In the genomic region with DNA sequence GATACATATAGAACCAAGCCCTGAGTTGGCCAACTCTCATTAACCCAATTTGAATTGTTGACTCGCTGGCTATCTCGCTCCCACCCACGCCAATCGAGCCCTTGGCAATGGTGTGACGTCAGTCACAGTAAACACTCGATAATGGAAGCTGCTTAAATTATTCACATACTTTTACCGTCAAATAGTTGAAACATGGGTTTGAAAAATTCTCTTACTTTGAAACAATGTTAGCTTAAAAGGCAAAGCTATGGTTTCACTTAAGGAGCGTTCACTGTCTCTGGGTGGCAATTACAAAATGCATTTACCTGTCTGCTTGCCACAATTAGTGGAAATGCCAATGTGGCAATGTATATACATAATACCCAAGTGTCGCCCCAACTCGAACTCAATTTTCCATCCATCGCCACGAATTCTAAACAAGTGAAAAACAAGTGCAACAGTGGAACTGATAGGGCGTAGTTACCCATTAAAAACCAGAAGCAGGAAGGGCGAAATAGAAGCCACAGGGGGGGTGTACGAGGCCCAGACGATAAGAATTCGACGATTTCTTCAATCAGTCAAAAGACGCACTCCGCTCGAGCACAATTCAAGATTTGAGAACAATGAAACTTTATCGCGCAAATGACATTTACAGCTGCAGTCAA, we compare ENCODE assay signal across 1 fruit fly cellular context.
A peak's percentile ranks its signal among the peaks of the same experiment; 100 is the strongest.
TF ChIP-seq lines count a peak whose summit lies in the region.

No protein-coding gene starts in this region.

TF ChIP-seq in whole organism, embryonic, 481 proteins besides CTCF, POLR2A, EP300 and RAD21 (continued from another document and continues in another):
- TF ChIP-seq Dek (tag; optimal IDR thresholded peaks at IDR 0.05; lab: Kevin White, UChicago), result peak; percentile 80
- peak; percentile 83 for TF ChIP-seq Xbp1 (GFP tag; optimal IDR thresholded peaks at IDR 0.05; lab: Kevin White, UChicago)
- TF ChIP-seq gcm (GFP tag; optimal IDR thresholded peaks at IDR 0.05; lab: Kevin White, UChicago), result peak; percentile 56
- peak; percentile 91 for TF ChIP-seq Rfx (GFP tag; IDR thresholded peaks at IDR 0.05; lab: Robert Waterston, UW)
- TF ChIP-seq CG8478 (optimal IDR thresholded peaks at IDR 0.05; lab: Kevin White, UChicago), result no peak
- no peak for TF ChIP-seq Dp (GFP tag; optimal IDR thresholded peaks at IDR 0.05; lab: Kevin White, UChicago)
- peak; percentile 86 for TF ChIP-seq CG32532 (GFP tag; IDR thresholded peaks at IDR 0.05; lab: Robert Waterston, UW)
- TF ChIP-seq Fer3 (tag; optimal IDR thresholded peaks at IDR 0.05; lab: Kevin White, UChicago), result peak; percentile 88
- peak; percentile 74 for TF ChIP-seq tin (GFP tag; optimal IDR thresholded peaks at IDR 0.05; lab: Kevin White, UChicago)
- TF ChIP-seq CG14667 (GFP tag; IDR thresholded peaks at IDR 0.05; lab: Robert Waterston, UW), result peak; percentile 85
- peak; percentile 92 for TF ChIP-seq CG15269 (tag; optimal IDR thresholded peaks at IDR 0.05; lab: Kevin White, UChicago)
- peak; percentile 68 for TF ChIP-seq gsb-n (tag; optimal IDR thresholded peaks at IDR 0.05; lab: Kevin White, UChicago)
- peak; percentile 69 for TF ChIP-seq Gsc (GFP tag; IDR thresholded peaks at IDR 0.05; lab: Robert Waterston, UW)
- peak; percentile 79 for TF ChIP-seq CG2889 (GFP tag; IDR thresholded peaks at IDR 0.05; lab: Robert Waterston, UW)
- TF ChIP-seq Blimp-1 (GFP tag; optimal IDR thresholded peaks at IDR 0.05; lab: Kevin White, UChicago), result peak; percentile 76
- peak; percentile 83 for TF ChIP-seq fu2 (GFP tag; optimal IDR thresholded peaks at IDR 0.05; lab: Kevin White, UChicago)
- peak; percentile 83 for TF ChIP-seq her (GFP tag; optimal IDR thresholded peaks at IDR 0.05; lab: Kevin White, UChicago)
- TF ChIP-seq Doc3 (GFP tag; IDR thresholded peaks at IDR 0.05; lab: Robert Waterston, UW; ENCODE audit: partially characterized antibody), result no peak
- TF ChIP-seq CG12744 (GFP tag; optimal IDR thresholded peaks at IDR 0.05; lab: Kevin White, UChicago), result peak; percentile 71
- peak; percentile 88 for TF ChIP-seq CG17328 (GFP tag; IDR thresholded peaks at IDR 0.05; lab: Robert Waterston, UW)
- TF ChIP-seq Mrtf (GFP tag; IDR thresholded peaks at IDR 0.05; lab: Robert Waterston, UW), result peak; percentile 89
- no peak for TF ChIP-seq ato (GFP tag; IDR thresholded peaks at IDR 0.05; lab: Robert Waterston, UW; ENCODE audit: partially characterized antibody)
- TF ChIP-seq abd-A (tag; optimal IDR thresholded peaks at IDR 0.05; lab: Kevin White, UChicago), result peak; percentile 33
- TF ChIP-seq trh (GFP tag; optimal IDR thresholded peaks at IDR 0.05; lab: Kevin White, UChicago), result peak; percentile 51
- TF ChIP-seq HHEX (GFP tag; optimal IDR thresholded peaks at IDR 0.05; lab: Kevin White, UChicago), result peak; percentile 78
- peak; percentile 72 for TF ChIP-seq NFAT (GFP tag; IDR thresholded peaks at IDR 0.05; lab: Robert Waterston, UW)
- peak; percentile 46 for TF ChIP-seq CG6254 (GFP tag; optimal IDR thresholded peaks at IDR 0.05; lab: Kevin White, UChicago)
- TF ChIP-seq bsh (GFP tag; optimal IDR thresholded peaks at IDR 0.05; lab: Kevin White, UChicago), result peak in 1 of 2 experiments; percentile 84
- TF ChIP-seq Dfd (GFP tag; optimal IDR thresholded peaks at IDR 0.05; lab: Kevin White, UChicago), result no peak
- peak; percentile 73 for TF ChIP-seq nmo (GFP tag; optimal IDR thresholded peaks at IDR 0.05; lab: Kevin White, UChicago)
- peak; percentile 84 for TF ChIP-seq ranshi (GFP tag; IDR thresholded peaks at IDR 0.05; lab: Robert Waterston, UW)
- TF ChIP-seq CG31441 (GFP tag; IDR thresholded peaks at IDR 0.05; lab: Robert Waterston, UW), result peak; percentile 74
- TF ChIP-seq Drgx (GFP tag; IDR thresholded peaks at IDR 0.05; lab: Robert Waterston, UW), result peak; percentile 70
- TF ChIP-seq Bgb (GFP tag; IDR thresholded peaks at IDR 0.05; lab: Robert Waterston, UW; ENCODE audit: partially characterized antibody), result no peak
- peak; percentile 66; the same call in 1 of the 2 replicates for TF ChIP-seq toy (GFP tag; IDR thresholded peaks at IDR 0.05; lab: Robert Waterston, UW)
- peak; percentile 75 for TF ChIP-seq fd64A (GFP tag; optimal IDR thresholded peaks at IDR 0.05; lab: Kevin White, UChicago)
- peak; percentile 90 for TF ChIP-seq CG13424 (tag; optimal IDR thresholded peaks at IDR 0.05; lab: Kevin White, UChicago)
- peak; percentile 66 for TF ChIP-seq oc (tag; optimal IDR thresholded peaks at IDR 0.05; lab: Kevin White, UChicago)
- TF ChIP-seq stc (GFP tag; IDR thresholded peaks at IDR 0.05; lab: Robert Waterston, UW), result peak; percentile 83
- peak; percentile 72 for TF ChIP-seq CG33213 (GFP tag; optimal IDR thresholded peaks at IDR 0.05; lab: Kevin White, UChicago)
- TF ChIP-seq sob (GFP tag; IDR thresholded peaks at IDR 0.05; lab: Robert Waterston, UW), result peak; percentile 85
- TF ChIP-seq CG6813 (GFP tag; optimal IDR thresholded peaks at IDR 0.05; lab: Kevin White, UChicago), result peak; percentile 81
- peak; percentile 88 for TF ChIP-seq CG12071 (GFP tag; optimal IDR thresholded peaks at IDR 0.05; lab: Kevin White, UChicago)
- peak; percentile 83 for TF ChIP-seq CrebB (tag; optimal IDR thresholded peaks at IDR 0.05; lab: Kevin White, UChicago)
- peak; percentile 55 for TF ChIP-seq dan (GFP tag; IDR thresholded peaks at IDR 0.05; lab: Robert Waterston, UW)
- TF ChIP-seq CG4820 (GFP tag; optimal IDR thresholded peaks at IDR 0.05; lab: Kevin White, UChicago), result peak; percentile 75
- no peak for TF ChIP-seq CG7963 (GFP tag; IDR thresholded peaks at IDR 0.05; lab: Robert Waterston, UW; ENCODE audit: partially characterized antibody)
- TF ChIP-seq maf-S (GFP tag; optimal IDR thresholded peaks at IDR 0.05; lab: Kevin White, UChicago), result peak; percentile 70
- TF ChIP-seq CG13123 (GFP tag; optimal IDR thresholded peaks at IDR 0.05; lab: Kevin White, UChicago), result peak; percentile 57
- peak; percentile 71 for TF ChIP-seq CG13894 (tag; optimal IDR thresholded peaks at IDR 0.05; lab: Kevin White, UChicago)
- no peak for TF ChIP-seq hkb (optimal IDR thresholded peaks at IDR 0.05; lab: Kevin White, UChicago)
- peak; percentile 87 for TF ChIP-seq hkb (GFP tag; IDR thresholded peaks at IDR 0.05; lab: Robert Waterston, UW)
- TF ChIP-seq jigr1 (GFP tag; IDR thresholded peaks at IDR 0.05; lab: Robert Waterston, UW), result peak; percentile 63; the same call in 2 of the 3 replicates
- TF ChIP-seq cwo (GFP tag; optimal IDR thresholded peaks at IDR 0.05; lab: Kevin White, UChicago), result peak; percentile 77
- TF ChIP-seq repo (GFP tag; optimal IDR thresholded peaks at IDR 0.05; lab: Kevin White, UChicago), result peak; percentile 83
- TF ChIP-seq CG12299 (tag; optimal IDR thresholded peaks at IDR 0.05; lab: Kevin White, UChicago), result peak; percentile 73
- TF ChIP-seq dm (GFP tag; optimal IDR thresholded peaks at IDR 0.05; lab: Kevin White, UChicago), result peak; percentile 59
- peak in 1 of 2 experiments; percentile 51 for TF ChIP-seq insv (GFP tag; optimal IDR thresholded peaks at IDR 0.05; lab: Kevin White, UChicago)
- no peak for TF ChIP-seq pan (optimal IDR thresholded peaks at IDR 0.05; lab: Kevin White, UChicago)
- peak in 1 of 2 experiments; percentile 91 for TF ChIP-seq pan (GFP tag; optimal IDR thresholded peaks at IDR 0.05 in 1 of 2, IDR thresholded peaks at IDR 0.05 in 1 of 2)
- TF ChIP-seq Trl (optimal IDR thresholded peaks at IDR 0.05; lab: Kevin White, UChicago), result no peak
- TF ChIP-seq Trl (GFP tag; optimal IDR thresholded peaks at IDR 0.05; lab: Kevin White, UChicago), result peak; percentile 83
- peak; percentile 26 for TF ChIP-seq ftz-f1 (GFP tag; optimal IDR thresholded peaks at IDR 0.05; lab: Kevin White, UChicago)
- peak; percentile 81 for TF ChIP-seq CG8089 (GFP tag; optimal IDR thresholded peaks at IDR 0.05; lab: Kevin White, UChicago)
- peak; percentile 84 for TF ChIP-seq odd (GFP tag; optimal IDR thresholded peaks at IDR 0.05; lab: Kevin White, UChicago)
- TF ChIP-seq CG15601 (tag; optimal IDR thresholded peaks at IDR 0.05; lab: Kevin White, UChicago), result peak; percentile 50
- TF ChIP-seq GATAe (GFP tag; conservative IDR thresholded peaks at IDR 0.05; lab: Robert Waterston, UW), result peak; percentile 43; the same call in 1 of the 2 replicates
- TF ChIP-seq CG4328 (GFP tag; optimal IDR thresholded peaks at IDR 0.05; lab: Kevin White, UChicago), result peak; percentile 77
- peak; percentile 42; the same call in 1 of the 3 replicates for TF ChIP-seq sr (GFP tag; IDR thresholded peaks at IDR 0.05; lab: Robert Waterston, UW)
- peak; percentile 24 for TF ChIP-seq CG15479 (GFP tag; optimal IDR thresholded peaks at IDR 0.05; lab: Kevin White, UChicago)
- TF ChIP-seq nom (GFP tag; optimal IDR thresholded peaks at IDR 0.05; lab: Kevin White, UChicago), result no peak
- peak; percentile 82 for TF ChIP-seq CG1647 (GFP tag; optimal IDR thresholded peaks at IDR 0.05; lab: Kevin White, UChicago)
- peak; percentile 63 for TF ChIP-seq CG31224 (GFP tag; IDR thresholded peaks at IDR 0.05; lab: Robert Waterston, UW)
- peak; percentile 88 for TF ChIP-seq lmd (GFP tag; IDR thresholded peaks at IDR 0.05; lab: Robert Waterston, UW)
- no peak for TF ChIP-seq stwl (tag; optimal IDR thresholded peaks at IDR 0.05; lab: Kevin White, UChicago)
- TF ChIP-seq CG12659 (GFP tag; optimal IDR thresholded peaks at IDR 0.05; lab: Kevin White, UChicago), result peak; percentile 86
- TF ChIP-seq CG3281 (GFP tag; optimal IDR thresholded peaks at IDR 0.05; lab: Kevin White, UChicago), result peak; percentile 85
- peak; percentile 54 for TF ChIP-seq CG18476 (GFP tag; optimal IDR thresholded peaks at IDR 0.05; lab: Kevin White, UChicago)
- peak; percentile 81 for TF ChIP-seq crol (GFP tag; IDR thresholded peaks at IDR 0.05; lab: Robert Waterston, UW)
- peak; percentile 60 for TF ChIP-seq CG15011 (GFP tag; optimal IDR thresholded peaks at IDR 0.05; lab: Kevin White, UChicago)
- peak; percentile 71 for TF ChIP-seq chn (GFP tag; optimal IDR thresholded peaks at IDR 0.05; lab: Kevin White, UChicago)
- TF ChIP-seq Usf (GFP tag; optimal IDR thresholded peaks at IDR 0.05; lab: Kevin White, UChicago), result peak; percentile 52
- TF ChIP-seq Opbp (GFP tag; IDR thresholded peaks at IDR 0.05; lab: Robert Waterston, UW; ENCODE audit: partially characterized antibody), result no peak
- peak; percentile 79 for TF ChIP-seq Dbx (GFP tag; IDR thresholded peaks at IDR 0.05; lab: Robert Waterston, UW)
- peak; percentile 76 for TF ChIP-seq Mes4 (GFP tag; optimal IDR thresholded peaks at IDR 0.05; lab: Kevin White, UChicago)
- peak; percentile 82 for TF ChIP-seq CG16863 (GFP tag; optimal IDR thresholded peaks at IDR 0.05; lab: Kevin White, UChicago)
- peak in 1 of 2 experiments; percentile 22 for TF ChIP-seq crp (GFP tag; optimal IDR thresholded peaks at IDR 0.05; lab: Kevin White, UChicago)
- peak; percentile 73 for TF ChIP-seq CG7987 (GFP tag; optimal IDR thresholded peaks at IDR 0.05; lab: Kevin White, UChicago)
- TF ChIP-seq CG8281 (tag; optimal IDR thresholded peaks at IDR 0.05; lab: Kevin White, UChicago), result peak; percentile 59
- TF ChIP-seq ab (GFP tag; optimal IDR thresholded peaks at IDR 0.05; lab: Kevin White, UChicago), result peak; percentile 62
- peak; percentile 87 for TF ChIP-seq CG11695 (GFP tag; IDR thresholded peaks at IDR 0.05; lab: Robert Waterston, UW)
- peak in 1 of 3 experiments; percentile 64 for TF ChIP-seq lola (GFP tag; optimal IDR thresholded peaks at IDR 0.05; lab: Kevin White, UChicago)
- peak; percentile 85 for TF ChIP-seq CG18619 (GFP tag; optimal IDR thresholded peaks at IDR 0.05; lab: Kevin White, UChicago)
- TF ChIP-seq Adf1 (GFP tag; IDR thresholded peaks at IDR 0.05; lab: Robert Waterston, UW), result 0 out of 2 replicates have a peak, but pooled peaks have one; percentile 16
- peak; percentile 88 for TF ChIP-seq ind (GFP tag; optimal IDR thresholded peaks at IDR 0.05; lab: Kevin White, UChicago)
- peak; percentile 71 for TF ChIP-seq CG10979 (tag; optimal IDR thresholded peaks at IDR 0.05; lab: Kevin White, UChicago)
- peak; percentile 85 for TF ChIP-seq fd96Cb (tag; optimal IDR thresholded peaks at IDR 0.05; lab: Kevin White, UChicago)
- peak; percentile 76 for TF ChIP-seq HmgZ (tag; optimal IDR thresholded peaks at IDR 0.05; lab: Kevin White, UChicago)
- TF ChIP-seq CG8944 (GFP tag; optimal IDR thresholded peaks at IDR 0.05; lab: Kevin White, UChicago), result peak; percentile 81
- TF ChIP-seq lbe (GFP tag; optimal IDR thresholded peaks at IDR 0.05; lab: Kevin White, UChicago), result peak; percentile 73
- TF ChIP-seq CG13775 (GFP tag; optimal IDR thresholded peaks at IDR 0.05; lab: Kevin White, UChicago), result peak; percentile 64
- peak; percentile 77 for TF ChIP-seq pum (GFP tag; optimal IDR thresholded peaks at IDR 0.05; lab: Kevin White, UChicago)
- peak; percentile 90 for TF ChIP-seq CG7839 (tag; optimal IDR thresholded peaks at IDR 0.05; lab: Kevin White, UChicago)
- TF ChIP-seq ap (GFP tag; IDR thresholded peaks at IDR 0.05; lab: Robert Waterston, UW), result peak; percentile 80
- peak; percentile 67 for TF ChIP-seq CG12155 (GFP tag; optimal IDR thresholded peaks at IDR 0.05; lab: Kevin White, UChicago)
- TF ChIP-seq CG7928 (GFP tag; optimal IDR thresholded peaks at IDR 0.05; lab: Kevin White, UChicago), result peak; percentile 22
- peak; percentile 91 for TF ChIP-seq CG34422 (GFP tag; IDR thresholded peaks at IDR 0.05; lab: Robert Waterston, UW)
- TF ChIP-seq salm (tag; optimal IDR thresholded peaks at IDR 0.05; lab: Kevin White, UChicago), result peak; percentile 73
- peak; percentile 82 for TF ChIP-seq CG10543 (GFP tag; optimal IDR thresholded peaks at IDR 0.05; lab: Kevin White, UChicago)
- peak; percentile 27 for TF ChIP-seq slou (GFP tag; optimal IDR thresholded peaks at IDR 0.05; lab: Kevin White, UChicago)
- peak; percentile 85 for TF ChIP-seq ERR (GFP tag; optimal IDR thresholded peaks at IDR 0.05; lab: Kevin White, UChicago)
- peak; percentile 80 for TF ChIP-seq CG8924 (tag; optimal IDR thresholded peaks at IDR 0.05; lab: Kevin White, UChicago)
- TF ChIP-seq chinmo (GFP tag; IDR thresholded peaks at IDR 0.05; lab: Robert Waterston, UW; ENCODE audit: partially characterized antibody), result 0 out of 4 replicates have a peak, but pooled peaks have one; percentile 5
- peak; percentile 81 for TF ChIP-seq ara (GFP tag; IDR thresholded peaks at IDR 0.05; lab: Robert Waterston, UW)
- peak; percentile 89 for TF ChIP-seq CG5953 (GFP tag; IDR thresholded peaks at IDR 0.05; lab: Robert Waterston, UW)
- TF ChIP-seq Ets97D (GFP tag; optimal IDR thresholded peaks at IDR 0.05; lab: Kevin White, UChicago), result peak; percentile 42
- TF ChIP-seq CG12219 (GFP tag; optimal IDR thresholded peaks at IDR 0.05; lab: Kevin White, UChicago), result peak; percentile 90
- peak; percentile 84 for TF ChIP-seq Atf3 (GFP tag; optimal IDR thresholded peaks at IDR 0.05; lab: Kevin White, UChicago)
- TF ChIP-seq CG4730 (GFP tag; IDR thresholded peaks at IDR 0.05; lab: Robert Waterston, UW), result peak; percentile 80
- peak; percentile 83 for TF ChIP-seq CG9876 (GFP tag; optimal IDR thresholded peaks at IDR 0.05; lab: Kevin White, UChicago)
- peak; percentile 71 for TF ChIP-seq CG5180 (GFP tag; optimal IDR thresholded peaks at IDR 0.05; lab: Kevin White, UChicago)
